Worm (Caenorhabditis elegans) whole organism, L4 larva: ENCODE results near the gene K06H7.7.

ENCODE experiments used
- F10B5.3 ChIP-seq: sonication (generic microtip); optimal IDR thresholded peaks from 2 replicates; lab custom pipeline; 2016; ENCODE audit warnings: mild to moderate bottlenecking, missing genetic modification characterization, missing compliant biosample characterization
- T20F7.1 ChIP-seq: fragments of 200-800 bp; sonication (Bioruptor generic); optimal IDR thresholded peaks from 2 replicates; lab custom pipeline; 2018; ENCODE audit warnings: mild to moderate bottlenecking, missing genetic modification characterization, missing compliant biosample characterization
- aha-1 ChIP-seq: fragments of 150-350 bp; peaks from one replicate; lab custom pipeline; 2014; ENCODE audit warnings: missing biosample characterization, missing genetic modification characterization
- ceh-62 ChIP-seq: sonication (generic microtip); optimal IDR thresholded peaks from 2 replicates; lab custom pipeline; 2017; ENCODE audit warnings: missing biosample characterization, missing genetic modification characterization
- ctbp-1 ChIP-seq: fragments of 200-800 bp; sonication (Bioruptor generic); IDR thresholded peaks from 2 replicates; pipeline ENCODE4 v1.3.6; 2022; ENCODE audit warnings: missing genetic modification reagents, missing genetic modification characterization, missing compliant biosample characterization
- dmd-6 ChIP-seq: fragments of 200-800 bp; sonication (Bioruptor generic); IDR thresholded peaks from 2 replicates; pipeline ENCODE4 v1.3.6; 2022; ENCODE audit warnings: missing genetic modification reagents, missing genetic modification characterization, missing compliant biosample characterization
- dve-1 ChIP-seq: sonication (generic microtip); optimal IDR thresholded peaks from 2 replicates; lab custom pipeline; 2017; ENCODE audit warnings: antibody characterized with exemption, mild to moderate bottlenecking, missing genetic modification characterization, missing compliant biosample characterization; ENCODE audit not compliant: insufficient read depth
- egl-27 ChIP-seq: sonication (generic microtip); optimal IDR thresholded peaks from 3 replicates; lab custom pipeline; 2017; ENCODE audit warnings: missing biosample characterization, missing genetic modification reagents, missing genetic modification characterization
- lin-13 ChIP-seq: fragments of 150-350 bp; optimal IDR thresholded peaks from 2 replicates; lab custom pipeline; 2014; ENCODE audit warnings: missing biosample characterization, missing genetic modification reagents, missing genetic modification characterization
- lir-3 ChIP-seq: sonication (generic microtip); optimal IDR thresholded peaks from 2 replicates; lab custom pipeline; 2016; ENCODE audit warnings: mild to moderate bottlenecking, missing genetic modification characterization, missing compliant biosample characterization
- mdl-1 ChIP-seq, 2 experiments: fragments of 150-350 bp in 1 of 2; sonication (generic microtip) in 1 of 2; optimal IDR thresholded peaks; 2 replicates each; lab custom pipeline; 2014 to 2017; ENCODE audit warnings: missing biosample characterization in 2 of 2, missing genetic modification characterization in 2 of 2
- snpc-4 ChIP-seq: fragments of 150-350 bp; optimal IDR thresholded peaks from 2 replicates; lab custom pipeline; 2014; ENCODE audit warnings: missing biosample characterization, missing genetic modification characterization

DNA sequence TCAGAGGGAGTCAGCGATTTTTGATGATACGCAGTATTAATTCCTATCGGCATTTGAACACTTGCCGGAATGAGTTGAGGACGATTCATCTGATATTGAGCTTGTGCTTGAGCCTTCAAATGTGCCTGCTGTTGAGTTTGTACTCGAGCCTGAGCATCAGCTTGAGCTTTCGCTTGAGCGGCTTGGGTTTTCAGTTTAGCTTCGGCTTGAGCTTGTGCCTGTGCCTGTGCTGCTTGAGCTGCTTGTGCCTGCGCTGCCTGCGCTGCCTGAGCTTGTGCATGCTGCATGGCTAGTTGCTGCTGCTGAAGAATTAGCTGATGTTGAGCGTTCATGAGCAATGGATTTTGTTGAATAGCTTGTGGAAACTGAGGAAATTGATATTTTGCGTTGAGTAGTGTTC lies 30.6 kb upstream of the K06H7.7 start:
- no peak for TF ChIP-seq T20F7.1 (GFP tag; lab: Kevin White, UChicago)
- TF ChIP-seq lir-3 (tag; lab: Kevin White, UChicago) = no peak
- no peak for TF ChIP-seq dmd-6 (GFP tag; lab: Robert Waterston, UW)
- TF ChIP-seq snpc-4 (tag; lab: Kevin White, UChicago) = no peak
- TF ChIP-seq dve-1 (tag; lab: Kevin White, UChicago) = no peak
- no peak for TF ChIP-seq egl-27 (tag; lab: Kevin White, UChicago)
- TF ChIP-seq aha-1 = no peak
- TF ChIP-seq mdl-1 (tag; optimal IDR thresholded peaks at IDR 0.05; lab: Kevin White, UChicago) = no peak
- no peak for TF ChIP-seq lin-13 (GFP tag; lab: Kevin White, UChicago)
- no peak for TF ChIP-seq F10B5.3 (tag; lab: Kevin White, UChicago)
- TF ChIP-seq ceh-62 (tag; lab: Kevin White, UChicago) = no peak
- TF ChIP-seq ctbp-1 (GFP tag; lab: Robert Waterston, UW) = no peak
